ENCODE assay signal across 1 fruit fly cellular context in the genomic region with DNA sequence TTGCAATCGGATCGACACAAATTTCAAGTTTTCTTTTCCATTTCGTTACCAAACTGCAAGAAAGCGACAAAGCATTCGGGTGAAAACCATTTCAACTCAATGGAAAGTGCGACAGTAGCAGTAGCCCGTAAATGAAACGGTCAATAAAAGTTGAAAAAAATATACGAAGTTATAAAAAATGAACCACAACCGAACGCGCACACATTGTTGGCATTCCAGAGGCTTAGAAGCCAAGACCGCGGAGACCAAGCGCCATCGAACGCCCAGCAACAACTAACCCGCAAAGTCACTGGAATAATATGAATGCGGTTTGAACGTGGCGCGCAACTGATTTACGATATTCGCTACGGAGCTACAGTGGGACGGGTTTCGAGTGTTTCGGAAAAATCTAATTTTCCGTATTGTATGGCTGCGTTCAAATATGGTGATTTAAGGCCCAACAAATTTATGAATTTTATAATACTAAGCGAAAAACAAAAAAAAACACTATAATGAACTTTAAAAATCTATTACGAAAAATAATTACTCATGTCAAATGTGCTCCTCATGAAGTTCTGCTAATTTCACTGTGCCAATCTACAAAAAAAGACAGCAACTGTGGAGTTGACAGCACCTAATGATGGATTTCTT.
A peak's percentile ranks its signal among the peaks of the same experiment; 100 is the strongest.
TF ChIP-seq lines count a peak whose summit lies in the region.

No protein-coding gene starts in this region.

TF ChIP-seq in whole organism, embryonic, 481 proteins besides CTCF, POLR2A, EP300 and RAD21 (continued from another document and continues in another):
- TF ChIP-seq Dbx (GFP tag; IDR thresholded peaks at IDR 0.05; lab: Robert Waterston, UW), result 0 out of 3 replicates have a peak, but pooled peaks have one; percentile 26
- peak; percentile 23 for TF ChIP-seq CG4617 (GFP tag; optimal IDR thresholded peaks at IDR 0.05; lab: Kevin White, UChicago; ENCODE audit: borderline replicate concordance)
- TF ChIP-seq Atf3 (GFP tag; optimal IDR thresholded peaks at IDR 0.05; lab: Kevin White, UChicago), result no peak
- peak; percentile 51 for TF ChIP-seq Dp (GFP tag; optimal IDR thresholded peaks at IDR 0.05; lab: Kevin White, UChicago)
- no peak for TF ChIP-seq nau (GFP tag; optimal IDR thresholded peaks at IDR 0.05; lab: Kevin White, UChicago)
- TF ChIP-seq BtbVII (GFP tag; optimal IDR thresholded peaks at IDR 0.05; lab: Kevin White, UChicago), result no peak
- no peak for TF ChIP-seq CG17612 (GFP tag; IDR thresholded peaks at IDR 0.05; lab: Robert Waterston, UW)
- peak; percentile 42 for TF ChIP-seq CG13424 (tag; optimal IDR thresholded peaks at IDR 0.05; lab: Kevin White, UChicago)
- TF ChIP-seq CG12659 (GFP tag; optimal IDR thresholded peaks at IDR 0.05; lab: Kevin White, UChicago), result peak; percentile 39
- TF ChIP-seq eyg (GFP tag; optimal IDR thresholded peaks at IDR 0.05; lab: Kevin White, UChicago), result no peak
- TF ChIP-seq slp2 (GFP tag; optimal IDR thresholded peaks at IDR 0.05; lab: Kevin White, UChicago), result peak; percentile 23
- no peak for TF ChIP-seq trem (tag; optimal IDR thresholded peaks at IDR 0.05; lab: Kevin White, UChicago)
- TF ChIP-seq nmo (GFP tag; optimal IDR thresholded peaks at IDR 0.05; lab: Kevin White, UChicago), result peak; percentile 68
- peak; percentile 52; the same call in 1 of the 2 replicates for TF ChIP-seq sisA (GFP tag; IDR thresholded peaks at IDR 0.05; lab: Robert Waterston, UW)
- TF ChIP-seq CG11456 (GFP tag; IDR thresholded peaks at IDR 0.05; lab: Robert Waterston, UW), result no peak
- no peak for TF ChIP-seq mld (GFP tag; IDR thresholded peaks at IDR 0.05; lab: Robert Waterston, UW; ENCODE audit: partially characterized antibody)
- TF ChIP-seq CG9215 (GFP tag; IDR thresholded peaks at IDR 0.05; lab: Robert Waterston, UW), result no peak
- no peak for TF ChIP-seq hbn (GFP tag; IDR thresholded peaks at IDR 0.05; lab: Robert Waterston, UW; ENCODE audit: partially characterized antibody)
- no peak for TF ChIP-seq CG16779 (GFP tag; IDR thresholded peaks at IDR 0.05; lab: Robert Waterston, UW)
- no peak for TF ChIP-seq Sin3A (optimal IDR thresholded peaks at IDR 0.05; lab: Kevin White, UChicago)
- no peak for TF ChIP-seq CG12236 (GFP tag; optimal IDR thresholded peaks at IDR 0.05; lab: Kevin White, UChicago)
- peak; percentile 19; the same call in 1 of the 3 replicates for TF ChIP-seq Aef1 (GFP tag; IDR thresholded peaks at IDR 0.05; lab: Robert Waterston, UW)
- no peak for TF ChIP-seq Mad (GFP tag; optimal IDR thresholded peaks at IDR 0.05; lab: Kevin White, UChicago)
- TF ChIP-seq CG5245 (GFP tag; optimal IDR thresholded peaks at IDR 0.05; lab: Kevin White, UChicago), result no peak
- TF ChIP-seq zfh1 (GFP tag; IDR thresholded peaks at IDR 0.05; lab: Robert Waterston, UW), result peak; percentile 65; the same call in 2 of the 3 replicates
- no peak for TF ChIP-seq Adf1 (GFP tag; IDR thresholded peaks at IDR 0.05; lab: Robert Waterston, UW)
- TF ChIP-seq p53 (GFP tag; optimal IDR thresholded peaks at IDR 0.05; lab: Kevin White, UChicago), result no peak
- no peak for TF ChIP-seq ap (GFP tag; IDR thresholded peaks at IDR 0.05; lab: Robert Waterston, UW)
- TF ChIP-seq CG18011 (GFP tag; optimal IDR thresholded peaks at IDR 0.05; lab: Kevin White, UChicago), result peak; percentile 6
- TF ChIP-seq HmgZ (tag; optimal IDR thresholded peaks at IDR 0.05; lab: Kevin White, UChicago), result no peak
- no peak for TF ChIP-seq salm (tag; optimal IDR thresholded peaks at IDR 0.05; lab: Kevin White, UChicago)
- no peak for TF ChIP-seq Side (GFP tag; optimal IDR thresholded peaks at IDR 0.05; lab: Kevin White, UChicago)
- TF ChIP-seq CG18619 (GFP tag; optimal IDR thresholded peaks at IDR 0.05; lab: Kevin White, UChicago), result peak; percentile 48
- TF ChIP-seq schlank (tag; optimal IDR thresholded peaks at IDR 0.05; lab: Kevin White, UChicago), result no peak
- no peak for TF ChIP-seq CG12769 (tag; optimal IDR thresholded peaks at IDR 0.05; lab: Kevin White, UChicago)
- no peak for TF ChIP-seq peb (GFP tag; IDR thresholded peaks at IDR 0.05; lab: Robert Waterston, UW)
- no peak for TF ChIP-seq CG14050 (GFP tag; IDR thresholded peaks at IDR 0.05; lab: Robert Waterston, UW)
- TF ChIP-seq HHEX (GFP tag; optimal IDR thresholded peaks at IDR 0.05; lab: Kevin White, UChicago), result no peak
- TF ChIP-seq caup (GFP tag; optimal IDR thresholded peaks at IDR 0.05; lab: Kevin White, UChicago; ENCODE audit: severe bottlenecking), result no peak
- TF ChIP-seq CG10654 (GFP tag; optimal IDR thresholded peaks at IDR 0.05; lab: Kevin White, UChicago), result no peak
- no peak for TF ChIP-seq Nf-YA (GFP tag; IDR thresholded peaks at IDR 0.05; lab: Robert Waterston, UW)
- TF ChIP-seq tna (GFP tag; IDR thresholded peaks at IDR 0.05; lab: Robert Waterston, UW; ENCODE audit: partially characterized antibody), result no peak
- TF ChIP-seq HLH3B (GFP tag; IDR thresholded peaks at IDR 0.05; lab: Robert Waterston, UW), result no peak
- TF ChIP-seq wek (GFP tag; optimal IDR thresholded peaks at IDR 0.05; lab: Kevin White, UChicago), result no peak
- peak; percentile 74 for TF ChIP-seq E2f2 (GFP tag; IDR thresholded peaks at IDR 0.05; lab: Robert Waterston, UW)
- TF ChIP-seq Hand (GFP tag; optimal IDR thresholded peaks at IDR 0.05; lab: Kevin White, UChicago), result no peak
- no peak for TF ChIP-seq Dip2 (GFP tag; IDR thresholded peaks at IDR 0.05; lab: Robert Waterston, UW)
- peak; percentile 32 for TF ChIP-seq Sox100B (GFP tag; optimal IDR thresholded peaks at IDR 0.05; lab: Kevin White, UChicago)
- no peak for TF ChIP-seq CG7928 (GFP tag; optimal IDR thresholded peaks at IDR 0.05; lab: Kevin White, UChicago)
- TF ChIP-seq dysf (GFP tag; IDR thresholded peaks at IDR 0.05; lab: Robert Waterston, UW), result peak; percentile 36; the same call in 1 of the 3 replicates
- no peak for TF ChIP-seq seq (GFP tag; IDR thresholded peaks at IDR 0.05; lab: Robert Waterston, UW)
- TF ChIP-seq CG7839 (tag; optimal IDR thresholded peaks at IDR 0.05; lab: Kevin White, UChicago), result peak; percentile 62
- peak; percentile 51 for TF ChIP-seq Oli (tag; optimal IDR thresholded peaks at IDR 0.05; lab: Kevin White, UChicago)
- TF ChIP-seq CG1024 (GFP tag; IDR thresholded peaks at IDR 0.05; lab: Robert Waterston, UW), result no peak
- TF ChIP-seq ttk (GFP tag; IDR thresholded peaks at IDR 0.05; lab: Robert Waterston, UW), result peak; percentile 68
- peak; percentile 66 for TF ChIP-seq gem (tag; optimal IDR thresholded peaks at IDR 0.05; lab: Kevin White, UChicago)
- TF ChIP-seq CG2116 (GFP tag; optimal IDR thresholded peaks at IDR 0.05; lab: Kevin White, UChicago), result no peak
- TF ChIP-seq CG6791 (GFP tag; IDR thresholded peaks at IDR 0.05; lab: Robert Waterston, UW; ENCODE audit: partially characterized antibody), result no peak
- no peak for TF ChIP-seq Deaf1 (tag; optimal IDR thresholded peaks at IDR 0.05; lab: Kevin White, UChicago)
- no peak for TF ChIP-seq sens-2 (GFP tag; IDR thresholded peaks at IDR 0.05; lab: Robert Waterston, UW)
- no peak for TF ChIP-seq CG6683 (GFP tag; optimal IDR thresholded peaks at IDR 0.05; lab: Kevin White, UChicago)
- TF ChIP-seq CG7556 (GFP tag; optimal IDR thresholded peaks at IDR 0.05; lab: Kevin White, UChicago), result peak; percentile 41
- no peak for TF ChIP-seq Atf-2 (GFP tag; optimal IDR thresholded peaks at IDR 0.05; lab: Kevin White, UChicago)
- peak; percentile 47 for TF ChIP-seq CG3281 (GFP tag; optimal IDR thresholded peaks at IDR 0.05; lab: Kevin White, UChicago)
- no peak for TF ChIP-seq sima (GFP tag; optimal IDR thresholded peaks at IDR 0.05; lab: Kevin White, UChicago)
- peak; percentile 58 for TF ChIP-seq CG11504 (tag; optimal IDR thresholded peaks at IDR 0.05; lab: Kevin White, UChicago)
- no peak for TF ChIP-seq CG6765 (GFP tag; optimal IDR thresholded peaks at IDR 0.05; lab: Kevin White, UChicago)
- no peak for TF ChIP-seq inv (GFP tag; IDR thresholded peaks at IDR 0.05; lab: Robert Waterston, UW; ENCODE audit: partially characterized antibody)
- peak; percentile 8 for TF ChIP-seq Bteb2 (GFP tag; optimal IDR thresholded peaks at IDR 0.05; lab: Kevin White, UChicago)
- peak; percentile 47 for TF ChIP-seq Sox102F (GFP tag; optimal IDR thresholded peaks at IDR 0.05; lab: Kevin White, UChicago)
- TF ChIP-seq CG32532 (GFP tag; IDR thresholded peaks at IDR 0.05; lab: Robert Waterston, UW), result peak; percentile 31; the same call in 1 of the 2 replicates
- TF ChIP-seq Oaz (GFP tag; IDR thresholded peaks at IDR 0.05; lab: Robert Waterston, UW), result no peak
- TF ChIP-seq CG11398 (GFP tag; optimal IDR thresholded peaks at IDR 0.05; lab: Kevin White, UChicago), result no peak
- peak; percentile 52 for TF ChIP-seq CG12391 (tag; optimal IDR thresholded peaks at IDR 0.05; lab: Kevin White, UChicago)
- peak; percentile 76 for TF ChIP-seq Xrp1 (GFP tag; IDR thresholded peaks at IDR 0.05; lab: Robert Waterston, UW)
- peak; percentile 7 for TF ChIP-seq CG17385 (GFP tag; optimal IDR thresholded peaks at IDR 0.05; lab: Kevin White, UChicago)
- TF ChIP-seq CG11695 (GFP tag; IDR thresholded peaks at IDR 0.05; lab: Robert Waterston, UW), result peak; percentile 45; the same call in 2 of the 3 replicates
- no peak for TF ChIP-seq CG1832 (GFP tag; optimal IDR thresholded peaks at IDR 0.05; lab: Kevin White, UChicago)
- peak; percentile 16 for TF ChIP-seq ewg (GFP tag; optimal IDR thresholded peaks at IDR 0.05; lab: Kevin White, UChicago)
- peak; percentile 51 for TF ChIP-seq Fer3 (tag; optimal IDR thresholded peaks at IDR 0.05; lab: Kevin White, UChicago)
- no peak for TF ChIP-seq CG10431 (GFP tag; optimal IDR thresholded peaks at IDR 0.05; lab: Kevin White, UChicago)
- TF ChIP-seq Abd-B (GFP tag; optimal IDR thresholded peaks at IDR 0.05; lab: Kevin White, UChicago), result peak; percentile 1
- peak; percentile 7 for TF ChIP-seq zen (tag; optimal IDR thresholded peaks at IDR 0.05; lab: Kevin White, UChicago)
- TF ChIP-seq YL-1 (GFP tag; optimal IDR thresholded peaks at IDR 0.05; lab: Kevin White, UChicago), result no peak
- peak; percentile 70 for TF ChIP-seq lilli (GFP tag; optimal IDR thresholded peaks at IDR 0.05; lab: Kevin White, UChicago)
- no peak for TF ChIP-seq pros (GFP tag; optimal IDR thresholded peaks at IDR 0.05; lab: Kevin White, UChicago)
- peak; percentile 56 for TF ChIP-seq chn (GFP tag; optimal IDR thresholded peaks at IDR 0.05; lab: Kevin White, UChicago)
- TF ChIP-seq CG12155 (GFP tag; optimal IDR thresholded peaks at IDR 0.05; lab: Kevin White, UChicago), result no peak
- peak; percentile 0 for TF ChIP-seq CG12744 (GFP tag; optimal IDR thresholded peaks at IDR 0.05; lab: Kevin White, UChicago)
- TF ChIP-seq h (optimal IDR thresholded peaks at IDR 0.05; lab: Kevin White, UChicago), result no peak
- no peak for TF ChIP-seq CG6813 (GFP tag; optimal IDR thresholded peaks at IDR 0.05; lab: Kevin White, UChicago)
- no peak for TF ChIP-seq gfzf (GFP tag; optimal IDR thresholded peaks at IDR 0.05; lab: Kevin White, UChicago)
- TF ChIP-seq CG12104 (GFP tag; optimal IDR thresholded peaks at IDR 0.05; lab: Kevin White, UChicago), result peak; percentile 45
- no peak for TF ChIP-seq CG12219 (GFP tag; optimal IDR thresholded peaks at IDR 0.05; lab: Kevin White, UChicago)
- TF ChIP-seq Six4 (GFP tag; optimal IDR thresholded peaks at IDR 0.05; lab: Kevin White, UChicago), result peak; percentile 16
- TF ChIP-seq org-1 (GFP tag; optimal IDR thresholded peaks at IDR 0.05; lab: Kevin White, UChicago), result no peak
- no peak for TF ChIP-seq sob (GFP tag; IDR thresholded peaks at IDR 0.05; lab: Robert Waterston, UW)
- no peak for TF ChIP-seq CrebB (tag; optimal IDR thresholded peaks at IDR 0.05; lab: Kevin White, UChicago)
- TF ChIP-seq CG14710 (tag; optimal IDR thresholded peaks at IDR 0.05; lab: Kevin White, UChicago), result peak; percentile 26
- TF ChIP-seq twi (tag; optimal IDR thresholded peaks at IDR 0.05; lab: Kevin White, UChicago), result no peak
- TF ChIP-seq gce (GFP tag; IDR thresholded peaks at IDR 0.05; lab: Robert Waterston, UW), result no peak
- no peak for TF ChIP-seq CG13624 (GFP tag; optimal IDR thresholded peaks at IDR 0.05; lab: Kevin White, UChicago)
- TF ChIP-seq CG6272 (GFP tag; IDR thresholded peaks at IDR 0.05; lab: Robert Waterston, UW), result no peak
- TF ChIP-seq CG11093 (GFP tag; IDR thresholded peaks at IDR 0.05; lab: Robert Waterston, UW), result no peak
- no peak for TF ChIP-seq unc-4 (GFP tag; IDR thresholded peaks at IDR 0.05; lab: Robert Waterston, UW; ENCODE audit: partially characterized antibody)
- TF ChIP-seq CG14441 (GFP tag; IDR thresholded peaks at IDR 0.05; lab: Robert Waterston, UW), result peak; percentile 64
- TF ChIP-seq CG8388 (GFP tag; optimal IDR thresholded peaks at IDR 0.05; lab: Kevin White, UChicago), result peak; percentile 28
- TF ChIP-seq CG14860 (GFP tag; IDR thresholded peaks at IDR 0.05; lab: Robert Waterston, UW; ENCODE audit: partially characterized antibody), result no peak
- no peak for TF ChIP-seq CG9797 (GFP tag; optimal IDR thresholded peaks at IDR 0.05; lab: Kevin White, UChicago)
- no peak for TF ChIP-seq CG30431 (GFP tag; optimal IDR thresholded peaks at IDR 0.05; lab: Kevin White, UChicago)
- no peak for TF ChIP-seq Tbp (GFP tag; optimal IDR thresholded peaks at IDR 0.05; lab: Kevin White, UChicago)
- no peak for TF ChIP-seq Poxn (GFP tag; IDR thresholded peaks at IDR 0.05; lab: Robert Waterston, UW)
- 0 out of 2 replicates have a peak, but pooled peaks have one; percentile 10 for TF ChIP-seq esg (GFP tag; conservative IDR thresholded peaks at IDR 0.05; lab: Robert Waterston, UW)
- TF ChIP-seq lmd (GFP tag; IDR thresholded peaks at IDR 0.05; lab: Robert Waterston, UW), result peak; percentile 61
- no peak for TF ChIP-seq wor (GFP tag; IDR thresholded peaks at IDR 0.05; lab: Robert Waterston, UW)
- TF ChIP-seq az2 (GFP tag; optimal IDR thresholded peaks at IDR 0.05; lab: Kevin White, UChicago), result peak; percentile 37
- no peak for TF ChIP-seq btn (GFP tag; optimal IDR thresholded peaks at IDR 0.05; lab: Kevin White, UChicago)
- TF ChIP-seq Dad (GFP tag; optimal IDR thresholded peaks at IDR 0.05; lab: Kevin White, UChicago), result no peak
- TF ChIP-seq CG32767 (GFP tag; IDR thresholded peaks at IDR 0.05; lab: Robert Waterston, UW), result no peak
- no peak; the same call in 1 of the 2 replicates for TF ChIP-seq CG5953 (GFP tag; IDR thresholded peaks at IDR 0.05; lab: Robert Waterston, UW)
- no peak for TF ChIP-seq Lim3 (GFP tag; IDR thresholded peaks at IDR 0.05; lab: Robert Waterston, UW)
- peak; percentile 31 to 56 for TF ChIP-seq Hr51 (GFP tag; optimal IDR thresholded peaks at IDR 0.05; lab: Kevin White, UChicago)
- peak; percentile 20 for TF ChIP-seq Myb (GFP tag; optimal IDR thresholded peaks at IDR 0.05; lab: Kevin White, UChicago)
- no peak for TF ChIP-seq pho (GFP tag; optimal IDR thresholded peaks at IDR 0.05; lab: Kevin White, UChicago)
- peak; percentile 48 for TF ChIP-seq NfI (GFP tag; optimal IDR thresholded peaks at IDR 0.05; lab: Kevin White, UChicago)
- no peak for TF ChIP-seq Dll (GFP tag; IDR thresholded peaks at IDR 0.05; lab: Robert Waterston, UW; ENCODE audit: partially characterized antibody)
- no peak for TF ChIP-seq CG3163 (GFP tag; optimal IDR thresholded peaks at IDR 0.05; lab: Kevin White, UChicago)
